Worm (Caenorhabditis elegans) whole organism, L2 larva: ENCODE results near the gene F10G7.10.

ENCODE experiments used
- C34F6.9 ChIP-seq: fragments of 150-350 bp; optimal IDR thresholded peaks from 2 replicates; lab custom pipeline; 2014; ENCODE audit warnings: missing biosample characterization, missing genetic modification characterization
- F13H6.1 ChIP-seq: sonication (generic microtip); optimal IDR thresholded peaks from 2 replicates; lab custom pipeline; 2016; ENCODE audit warnings: missing genetic modification characterization, missing compliant biosample characterization
- R02D3.7 ChIP-seq: fragments of 150-350 bp; optimal IDR thresholded peaks from 2 replicates; lab custom pipeline; 2014; ENCODE audit warnings: missing biosample characterization, missing genetic modification characterization
- Y55F3AM.14 ChIP-seq: fragments of 200-800 bp; sonication (Bioruptor generic); optimal IDR thresholded peaks from 2 replicates; lab custom pipeline; 2018; ENCODE audit warnings: mild to moderate bottlenecking, missing genetic modification characterization, missing compliant biosample characterization
- ZK546.5 ChIP-seq: sonication (generic microtip); optimal IDR thresholded peaks from 2 replicates; lab custom pipeline; 2017; ENCODE audit warnings: missing biosample characterization, missing genetic modification characterization
- alr-1 ChIP-seq: fragments of 150-350 bp; optimal IDR thresholded peaks from 2 replicates; lab custom pipeline; 2014; ENCODE audit warnings: missing biosample characterization, missing genetic modification characterization
- aly-2 ChIP-seq: fragments of 150-350 bp; optimal IDR thresholded peaks from 2 replicates; lab custom pipeline; 2014; ENCODE audit warnings: missing biosample characterization, missing genetic modification characterization
- ama-1 ChIP-seq: fragments of 150-350 bp; optimal IDR thresholded peaks from 2 replicates; lab custom pipeline; 2018; ENCODE audit warnings: inconsistent platforms
- blmp-1 ChIP-seq: sonication (generic microtip); optimal IDR thresholded peaks from 2 replicates; lab custom pipeline; 2017; ENCODE audit warnings: missing genetic modification characterization, mild to moderate bottlenecking, missing compliant biosample characterization, antibody characterized with exemption, moderate library complexity; ENCODE audit not compliant: insufficient read depth
- ceh-16 ChIP-seq: fragments of 150-350 bp; optimal IDR thresholded peaks from 2 replicates; lab custom pipeline; 2014; ENCODE audit warnings: missing biosample characterization, missing genetic modification characterization
- ceh-82 ChIP-seq: fragments of 150-350 bp; optimal IDR thresholded peaks from 2 replicates; lab custom pipeline; 2014; ENCODE audit warnings: missing biosample characterization, missing genetic modification characterization
- crh-2 ChIP-seq: sonication (generic microtip); optimal IDR thresholded peaks from 2 replicates; lab custom pipeline; 2017; ENCODE audit warnings: missing biosample characterization, missing genetic modification characterization
- egl-27 ChIP-seq: sonication (generic microtip); optimal IDR thresholded peaks from 3 replicates; lab custom pipeline; 2017; ENCODE audit warnings: missing biosample characterization, missing genetic modification reagents, missing genetic modification characterization
- fos-1 ChIP-seq: fragments of 150-350 bp; optimal IDR thresholded peaks from 2 replicates; lab custom pipeline; 2014; ENCODE audit warnings: missing biosample characterization, missing genetic modification characterization
- gmeb-1 ChIP-seq: fragments of 150-350 bp; optimal IDR thresholded peaks from 2 replicates; lab custom pipeline; 2014; ENCODE audit warnings: missing biosample characterization, missing genetic modification characterization
- lin-11 ChIP-seq: fragments of 150-350 bp; sonication (generic microtip); optimal IDR thresholded peaks from 2 replicates; lab custom pipeline; 2014; ENCODE audit warnings: missing biosample characterization, missing genetic modification characterization, inconsistent platforms, mixed read lengths
- lin-13 ChIP-seq: fragments of 150-350 bp; optimal IDR thresholded peaks from 2 replicates; lab custom pipeline; 2014; ENCODE audit warnings: missing biosample characterization, missing genetic modification reagents, missing genetic modification characterization
- lsy-2 ChIP-seq, 2 experiments: fragments of 150-350 bp in 1 of 2; sonication (generic microtip) in 1 of 2; optimal IDR thresholded peaks; 2 replicates each; lab custom pipeline; 2014 to 2017; ENCODE audit warnings: missing biosample characterization in 2 of 2, missing genetic modification characterization in 2 of 2
- mab-5 ChIP-seq: fragments of 150-350 bp; optimal IDR thresholded peaks from 2 replicates; lab custom pipeline; 2014; ENCODE audit warnings: missing biosample characterization, missing genetic modification characterization
- mbf-1 ChIP-seq: sonication (generic microtip); optimal IDR thresholded peaks from 2 replicates; lab custom pipeline; 2017; ENCODE audit warnings: missing biosample characterization, missing genetic modification characterization
- nhr-11 ChIP-seq: fragments of 150-350 bp; optimal IDR thresholded peaks from 2 replicates; lab custom pipeline; 2014; ENCODE audit warnings: missing biosample characterization, missing genetic modification characterization
- nhr-12 ChIP-seq: fragments of 150-350 bp; optimal IDR thresholded peaks from 2 replicates; lab custom pipeline; 2014; ENCODE audit warnings: missing biosample characterization, missing genetic modification characterization
- nhr-129 ChIP-seq: fragments of 150-350 bp; optimal IDR thresholded peaks from 2 replicates; lab custom pipeline; 2014; ENCODE audit warnings: missing biosample characterization, missing genetic modification characterization
- nhr-21 ChIP-seq: fragments of 150-350 bp; optimal IDR thresholded peaks from 2 replicates; lab custom pipeline; 2014; ENCODE audit warnings: missing biosample characterization, missing genetic modification characterization
- nhr-23 ChIP-seq: fragments of 150-350 bp; optimal IDR thresholded peaks from 2 replicates; lab custom pipeline; 2014; ENCODE audit warnings: missing biosample characterization, missing genetic modification reagents, missing genetic modification characterization
- nhr-237 ChIP-seq: fragments of 150-350 bp; optimal IDR thresholded peaks from 2 replicates; lab custom pipeline; 2014; ENCODE audit warnings: missing biosample characterization, missing genetic modification characterization
- nhr-25 ChIP-seq: fragments of 150-350 bp; sonication (generic microtip); optimal IDR thresholded peaks from 3 replicates; lab custom pipeline; 2014; ENCODE audit warnings: missing biosample characterization, missing genetic modification characterization
- nhr-6 ChIP-seq: fragments of 150-350 bp; optimal IDR thresholded peaks from 2 replicates; lab custom pipeline; 2014; ENCODE audit warnings: missing biosample characterization, missing genetic modification characterization
- peb-1 ChIP-seq: fragments of 150-350 bp; optimal IDR thresholded peaks from 2 replicates; lab custom pipeline; 2014; ENCODE audit warnings: missing biosample characterization, missing genetic modification characterization
- sma-3 ChIP-seq: sonication (generic microtip); optimal IDR thresholded peaks from 2 replicates; lab custom pipeline; 2016; ENCODE audit warnings: missing genetic modification reagents, missing genetic modification characterization, missing compliant biosample characterization
- sma-9 ChIP-seq, 2 experiments: fragments of 150-350 bp in 1 of 2; sonication (generic microtip) in 1 of 2; optimal IDR thresholded peaks; 2 replicates each; lab custom pipeline; 2014 to 2016; ENCODE audit warnings: missing genetic modification characterization in 2 of 2, mild to moderate bottlenecking in 1 of 2, missing biosample characterization in 1 of 2, missing compliant biosample characterization in 1 of 2, missing genetic modification reagents in 1 of 2, moderate library complexity in 1 of 2
- unc-55 ChIP-seq: fragments of 150-350 bp; sonication (generic microtip); optimal IDR thresholded peaks from 3 replicates; lab custom pipeline; 2014; ENCODE audit warnings: missing biosample characterization, missing genetic modification reagents, missing genetic modification characterization
- unc-62 ChIP-seq: fragments of 150-350 bp; optimal IDR thresholded peaks from 2 replicates; lab custom pipeline; 2014; ENCODE audit warnings: missing biosample characterization, missing genetic modification reagents, missing genetic modification characterization
- ztf-1 ChIP-seq: fragments of 200-800 bp; sonication (Bioruptor generic); conservative IDR thresholded peaks from 2 replicates; pipeline ENCODE4 v1.3.6; 2022; ENCODE audit warnings: missing genetic modification characterization, missing compliant biosample characterization
- ztf-4 ChIP-seq: fragments of 150-350 bp; optimal IDR thresholded peaks from 2 replicates; lab custom pipeline; 2014; ENCODE audit warnings: missing biosample characterization, missing genetic modification characterization

Gene F10G7.10

ce11 chrII:4710813-4711212 is 15.3 kb downstream of the F10G7.10 start:
- TF ChIP-seq blmp-1 (tag; lab: Kevin White, UChicago): no peak
- TF ChIP-seq lsy-2 (tag; optimal IDR thresholded peaks at IDR 0.05; lab: Kevin White, UChicago): no peak
- no peak for TF ChIP-seq nhr-129
- no peak for TF ChIP-seq ZK546.5 (tag; lab: Kevin White, UChicago)
- no peak for TF ChIP-seq nhr-11
- TF ChIP-seq ceh-16 (tag; lab: Kevin White, UChicago): no peak
- TF ChIP-seq Y55F3AM.14 (GFP tag; lab: Kevin White, UChicago): no peak
- no peak for TF ChIP-seq unc-62 (GFP tag; lab: Kevin White, UChicago)
- no peak for TF ChIP-seq nhr-21 (tag; lab: Kevin White, UChicago)
- TF ChIP-seq nhr-23 (tag; lab: Kevin White, UChicago): no peak
- TF ChIP-seq nhr-237 (tag; lab: Kevin White, UChicago): no peak
- TF ChIP-seq aly-2 (tag; lab: Kevin White, UChicago): no peak
- TF ChIP-seq ztf-4 (tag; lab: Kevin White, UChicago): no peak

DNA sequence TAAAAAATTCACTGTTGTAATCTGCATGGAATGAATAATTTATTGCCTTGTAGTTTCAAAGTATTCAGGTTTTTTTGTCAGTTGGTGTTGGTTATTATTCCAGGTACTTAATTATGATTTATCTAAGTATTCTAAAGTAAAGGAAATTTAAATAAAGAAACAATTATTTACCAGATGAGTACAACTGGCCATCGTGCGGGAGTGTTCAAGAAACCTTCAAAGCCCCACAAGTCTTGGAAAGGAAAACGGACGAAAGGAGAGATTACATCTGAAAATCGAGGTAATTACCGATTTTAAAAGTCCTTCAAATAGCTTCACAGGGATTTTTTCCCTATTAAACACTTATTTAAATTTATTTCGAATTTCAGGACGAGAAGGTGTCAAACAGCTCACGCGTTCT is 15.9 kb downstream of the F10G7.10 start, which contains the start of gene tag-151:
tag-151 (plus strand) TSS at position 158 of the 400 bp plus-strand sequence.
- TF ChIP-seq lsy-2 (tag; optimal IDR thresholded peaks at IDR 0.05; lab: Kevin White, UChicago) (peak in 1 of 2 experiments; percentile 8), nhr-12 (no peak), fos-1 (no peak), R02D3.7 (tag; lab: Kevin White, UChicago) (no peak), nhr-25 (tag; lab: Kevin White, UChicago) (peak; percentile 3)

DNA sequence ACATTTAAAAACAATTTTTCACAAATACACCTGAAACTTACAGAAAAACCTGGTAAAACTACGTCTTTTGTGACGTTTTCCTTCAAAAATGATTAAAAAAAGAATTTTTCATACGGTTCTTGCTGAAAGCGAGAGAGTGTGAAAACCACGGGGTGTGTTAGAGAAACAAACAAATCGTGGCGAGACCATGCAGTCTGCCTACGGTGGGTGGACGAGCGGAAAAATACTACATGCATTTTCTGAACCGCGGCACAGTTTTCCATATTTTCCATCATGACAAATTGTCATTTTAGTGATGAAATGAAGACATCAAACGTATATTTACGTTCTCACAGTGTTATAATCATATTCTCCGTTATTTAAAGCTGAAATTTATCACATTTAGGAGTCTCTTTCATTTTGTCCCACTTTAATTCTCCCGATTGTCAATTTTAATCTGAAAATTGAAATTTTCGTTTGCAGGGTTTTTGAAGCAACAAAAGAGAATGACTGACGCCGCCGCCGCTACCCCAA is 19.6 kb downstream of the F10G7.10 start, which contains the start of the genes F10G7.9 and tsn-1:
F10G7.9 (minus strand) TSS at position 127 of the 513 bp plus-strand sequence.
tsn-1 (plus strand) TSS at position 463 of the 513 bp plus-strand sequence.
- peak; percentile 35 for TF ChIP-seq F13H6.1 (tag; lab: Kevin White, UChicago)
- peak; percentile 52 for TF ChIP-seq crh-2 (tag; lab: Kevin White, UChicago)
- peak; percentile 82 for TF ChIP-seq C34F6.9
- TF ChIP-seq lsy-2 (tag; optimal IDR thresholded peaks at IDR 0.05; lab: Kevin White, UChicago): peak; percentile 86 to 97
- no peak for TF ChIP-seq ZK546.5 (tag; lab: Kevin White, UChicago)
- TF ChIP-seq peb-1 (tag; lab: Kevin White, UChicago): no peak
- TF ChIP-seq fos-1: peak; percentile 69
- peak; percentile 23 for TF ChIP-seq egl-27 (tag; lab: Kevin White, UChicago)
- peak; percentile 7 for TF ChIP-seq nhr-21 (tag; lab: Kevin White, UChicago)
- TF ChIP-seq ama-1 (lab: Kevin White, UChicago): peak; percentile 25
- TF ChIP-seq unc-55: peak; percentile 67
- TF ChIP-seq mab-5 (tag; lab: Kevin White, UChicago): no peak
- TF ChIP-seq lin-13: no peak
- TF ChIP-seq nhr-6 (tag; lab: Kevin White, UChicago): no peak
- peak; percentile 47 for TF ChIP-seq sma-3 (GFP tag; lab: Kevin White, UChicago)
- TF ChIP-seq ceh-82 (tag; lab: Kevin White, UChicago): no peak
- peak; percentile 45 for TF ChIP-seq lin-11 (tag; lab: Kevin White, UChicago)
- TF ChIP-seq mbf-1 (tag; lab: Kevin White, UChicago): no peak
- TF ChIP-seq ztf-1 (GFP tag; lab: Robert Waterston, UW): no peak
- peak; percentile 69 for TF ChIP-seq gmeb-1
- TF ChIP-seq sma-9 (GFP tag; optimal IDR thresholded peaks at IDR 0.05; lab: Kevin White, UChicago): peak; percentile 22
- TF ChIP-seq sma-9 (tag; optimal IDR thresholded peaks at IDR 0.05; lab: Kevin White, UChicago): no peak
- TF ChIP-seq unc-62 (GFP tag; lab: Kevin White, UChicago): no peak
- peak; percentile 41 for TF ChIP-seq nhr-25 (tag; lab: Kevin White, UChicago)
- peak; percentile 29 for TF ChIP-seq nhr-129

ce11 chrII:4703011-4703410 is 23.1 kb downstream of the F10G7.10 start:
- TF ChIP-seq nhr-25 (tag; lab: Kevin White, UChicago): no peak
- no peak for TF ChIP-seq crh-2 (tag; lab: Kevin White, UChicago)
- TF ChIP-seq mab-5 (tag; lab: Kevin White, UChicago): no peak
- no peak for TF ChIP-seq alr-1 (tag; lab: Kevin White, UChicago)
- TF ChIP-seq lin-11 (tag; lab: Kevin White, UChicago): no peak
- TF ChIP-seq F13H6.1 (tag; lab: Kevin White, UChicago): no peak
- TF ChIP-seq, all 48 proteins: peak for 0
